Worm (Caenorhabditis elegans) whole organism, L2 larva: Measurements from ENCODE around the gene C18F10.7.

Source experiments
- F13H6.1 ChIP-seq: sonication (generic microtip); optimal IDR thresholded peaks from 2 replicates; lab custom pipeline; 2016; ENCODE audit warnings: missing genetic modification characterization, missing compliant biosample characterization
- Y55F3AM.14 ChIP-seq: fragments of 200-800 bp; sonication (Bioruptor generic); optimal IDR thresholded peaks from 2 replicates; lab custom pipeline; 2018; ENCODE audit warnings: mild to moderate bottlenecking, missing genetic modification characterization, missing compliant biosample characterization
- ZK546.5 ChIP-seq: sonication (generic microtip); optimal IDR thresholded peaks from 2 replicates; lab custom pipeline; 2017; ENCODE audit warnings: missing biosample characterization, missing genetic modification characterization
- aly-2 ChIP-seq: fragments of 150-350 bp; optimal IDR thresholded peaks from 2 replicates; lab custom pipeline; 2014; ENCODE audit warnings: missing biosample characterization, missing genetic modification characterization
- ama-1 ChIP-seq: fragments of 150-350 bp; optimal IDR thresholded peaks from 2 replicates; lab custom pipeline; 2018; ENCODE audit warnings: inconsistent platforms
- nhr-11 ChIP-seq: fragments of 150-350 bp; optimal IDR thresholded peaks from 2 replicates; lab custom pipeline; 2014; ENCODE audit warnings: missing biosample characterization, missing genetic modification characterization
- nhr-12 ChIP-seq: fragments of 150-350 bp; optimal IDR thresholded peaks from 2 replicates; lab custom pipeline; 2014; ENCODE audit warnings: missing biosample characterization, missing genetic modification characterization
- nhr-237 ChIP-seq: fragments of 150-350 bp; optimal IDR thresholded peaks from 2 replicates; lab custom pipeline; 2014; ENCODE audit warnings: missing biosample characterization, missing genetic modification characterization
- nhr-77 ChIP-seq: fragments of 150-350 bp; optimal IDR thresholded peaks from 2 replicates; lab custom pipeline; 2014; ENCODE audit warnings: missing biosample characterization, missing genetic modification characterization
- peb-1 ChIP-seq: fragments of 150-350 bp; optimal IDR thresholded peaks from 2 replicates; lab custom pipeline; 2014; ENCODE audit warnings: missing biosample characterization, missing genetic modification characterization
- skn-1 ChIP-seq: sonication (generic microtip); optimal IDR thresholded peaks from 2 replicates; lab custom pipeline; 2017; ENCODE audit warnings: missing biosample characterization, missing genetic modification characterization
- unc-39 ChIP-seq: fragments of 150-350 bp; optimal IDR thresholded peaks from 2 replicates; lab custom pipeline; 2014; ENCODE audit warnings: missing biosample characterization, missing genetic modification characterization
- unc-55 ChIP-seq: fragments of 150-350 bp; sonication (generic microtip); optimal IDR thresholded peaks from 3 replicates; lab custom pipeline; 2014; ENCODE audit warnings: missing biosample characterization, missing genetic modification reagents, missing genetic modification characterization

- TF ChIP-seq nhr-11 (tag; lab: Kevin White, UChicago) (no peak), ama-1 (no peak), nhr-237 (tag; lab: Kevin White, UChicago) (no peak), ZK546.5 (tag; lab: Kevin White, UChicago) (no peak), aly-2 (tag; lab: Kevin White, UChicago) (no peak), nhr-12 (no peak), nhr-77 (no peak), unc-39 (tag; lab: Kevin White, UChicago) (no peak), skn-1 (tag; lab: Kevin White, UChicago) (no peak), F13H6.1 (tag; lab: Kevin White, UChicago) (peak; percentile 70), Y55F3AM.14 (no peak), peb-1 (no peak), unc-55 (GFP tag; lab: Kevin White, UChicago) (peak; percentile 74)
These were observed at the start of gene C18F10.7 for ce11 chrIII:6278301-6278827.
